Fruit fly (Drosophila melanogaster): ENCODE results near the gene CG11722.
A peak's percentile ranks its signal among the peaks of the same experiment; 100 is the strongest.

Gene CG11722

DNA sequence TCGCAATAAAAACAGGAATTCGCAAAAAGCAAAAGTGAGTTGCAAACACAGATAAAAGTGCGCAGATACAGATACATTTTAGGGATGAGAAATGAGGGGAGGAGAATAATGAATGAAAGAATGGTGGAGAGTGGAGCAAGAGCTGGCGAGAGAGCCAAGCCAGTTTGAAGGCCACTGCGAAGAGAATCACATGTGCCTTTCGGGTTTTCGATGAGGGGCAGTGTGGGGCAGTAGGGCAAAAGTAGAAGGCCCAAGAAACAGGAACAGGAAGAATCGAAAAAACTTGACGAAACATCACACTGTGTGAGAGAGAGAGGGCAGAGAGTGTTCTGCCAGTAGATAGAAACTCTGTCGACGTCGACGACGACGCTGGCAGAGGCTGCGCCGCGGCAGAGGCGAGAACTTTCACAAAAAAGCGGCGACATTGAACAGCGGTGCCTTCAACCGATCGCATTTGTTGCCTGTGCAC, 38.9 kb upstream of the CG11722 start:
- TF ChIP-seq h (GFP tag; optimal IDR thresholded peaks at IDR 0.05) (no peak), Vsx2 (GFP tag; optimal IDR thresholded peaks at IDR 0.05; ENCODE audit: partially characterized antibody) (no peak), dl (GFP tag; optimal IDR thresholded peaks at IDR 0.05; ENCODE audit: insufficient read depth in 1 of 2, partially characterized antibody in 2 of 2) (peak; percentile 50 to 71), rgr (GFP tag; optimal IDR thresholded peaks at IDR 0.05) (no peak), br (GFP tag; optimal IDR thresholded peaks at IDR 0.05) (no peak), Sp1 (GFP tag; optimal IDR thresholded peaks at IDR 0.05) (no peak), Hr78 (GFP tag; optimal IDR thresholded peaks at IDR 0.05) (no peak), CG9705 (GFP tag; optimal IDR thresholded peaks at IDR 0.05) (no peak), sv (GFP tag; optimal IDR thresholded peaks at IDR 0.05) (no peak), Hr83 (GFP tag; optimal IDR thresholded peaks at IDR 0.05; ENCODE audit: poor library complexity, severe bottlenecking) (peak; percentile 58), Mio (GFP tag; optimal IDR thresholded peaks at IDR 0.05) (no peak), Dif (GFP tag; optimal IDR thresholded peaks at IDR 0.05; ENCODE audit: partially characterized antibody) (peak; percentile 76), sage (GFP tag; optimal IDR thresholded peaks at IDR 0.05) (no peak), dsf (GFP tag; optimal IDR thresholded peaks at IDR 0.05; ENCODE audit: borderline replicate concordance) (no peak), N (GFP tag; optimal IDR thresholded peaks at IDR 0.05) (no peak), pan (optimal IDR thresholded peaks at IDR 0.05) (no peak), HLH106 (tag; optimal IDR thresholded peaks at IDR 0.05) (no peak), Jra (GFP tag; optimal IDR thresholded peaks at IDR 0.05) (no peak), Hnf4 (GFP tag; optimal IDR thresholded peaks at IDR 0.05) (no peak), foxo (GFP tag; optimal IDR thresholded peaks at IDR 0.05) (no peak), OdsH (GFP tag; optimal IDR thresholded peaks at IDR 0.05) (no peak), usp (GFP tag; optimal IDR thresholded peaks at IDR 0.05) (no peak), CrebA (GFP tag; optimal IDR thresholded peaks at IDR 0.05; ENCODE audit: borderline replicate concordance) (peak; percentile 40), Abd-B (GFP tag; optimal IDR thresholded peaks at IDR 0.05) (no peak), fru (GFP tag; optimal IDR thresholded peaks at IDR 0.05) (peak; percentile 70), psq (GFP tag; optimal IDR thresholded peaks at IDR 0.05) (peak; percentile 97), brk (GFP tag; optimal IDR thresholded peaks at IDR 0.05) (no peak), lola (GFP tag; optimal IDR thresholded peaks at IDR 0.05) (no peak), Dfd (GFP tag; optimal IDR thresholded peaks at IDR 0.05) (no peak)

dm6 chr3R:10083077-10083476, 37.7 kb upstream of the CG11722 start:
- TF ChIP-seq Abd-B (GFP tag; optimal IDR thresholded peaks at IDR 0.05) (no peak), Jra (GFP tag; optimal IDR thresholded peaks at IDR 0.05) (no peak), Vsx2 (GFP tag; optimal IDR thresholded peaks at IDR 0.05; ENCODE audit: partially characterized antibody) (peak; percentile 63), Rel (GFP tag; optimal IDR thresholded peaks at IDR 0.05) (no peak), Rel (tag; optimal IDR thresholded peaks at IDR 0.05) (no peak), pan (optimal IDR thresholded peaks at IDR 0.05) (no peak), foxo (GFP tag; optimal IDR thresholded peaks at IDR 0.05) (no peak), Dif (GFP tag; optimal IDR thresholded peaks at IDR 0.05; ENCODE audit: partially characterized antibody) (peak; percentile 11), br (GFP tag; optimal IDR thresholded peaks at IDR 0.05) (no peak), Myc (optimal IDR thresholded peaks at IDR 0.05) (no peak), Hr78 (GFP tag; optimal IDR thresholded peaks at IDR 0.05) (no peak), brk (GFP tag; optimal IDR thresholded peaks at IDR 0.05) (no peak), Hr83 (GFP tag; optimal IDR thresholded peaks at IDR 0.05; ENCODE audit: poor library complexity, severe bottlenecking) (no peak), rgr (GFP tag; optimal IDR thresholded peaks at IDR 0.05) (no peak), ey (GFP tag; optimal IDR thresholded peaks at IDR 0.05) (no peak), h (GFP tag; optimal IDR thresholded peaks at IDR 0.05) (no peak)

- TF ChIP-seq GATAd (GFP tag; optimal IDR thresholded peaks at IDR 0.05) (no peak), brk (GFP tag; optimal IDR thresholded peaks at IDR 0.05) (peak; percentile 76), CG9705 (GFP tag; optimal IDR thresholded peaks at IDR 0.05) (peak; percentile 78), psq (GFP tag; optimal IDR thresholded peaks at IDR 0.05) (peak; percentile 84), N (GFP tag; optimal IDR thresholded peaks at IDR 0.05) (peak; percentile 16), Mio (GFP tag; optimal IDR thresholded peaks at IDR 0.05) (peak; percentile 45), dl (GFP tag; optimal IDR thresholded peaks at IDR 0.05; ENCODE audit: insufficient read depth in 1 of 2, partially characterized antibody in 2 of 2) (peak; percentile 8 to 29), sage (GFP tag; optimal IDR thresholded peaks at IDR 0.05) (peak; percentile 68), pan (optimal IDR thresholded peaks at IDR 0.05) (no peak), Abd-B (GFP tag; optimal IDR thresholded peaks at IDR 0.05) (no peak), HLH106 (tag; optimal IDR thresholded peaks at IDR 0.05) (peak; percentile 91), Vsx2 (GFP tag; optimal IDR thresholded peaks at IDR 0.05; ENCODE audit: partially characterized antibody) (no peak), dmrt93B (GFP tag; optimal IDR thresholded peaks at IDR 0.05) (peak; percentile 78), Hr83 (GFP tag; optimal IDR thresholded peaks at IDR 0.05; ENCODE audit: poor library complexity, severe bottlenecking) (peak; percentile 39), rgr (GFP tag; optimal IDR thresholded peaks at IDR 0.05) (peak; percentile 90), Jra (GFP tag; optimal IDR thresholded peaks at IDR 0.05) (peak; percentile 57), CrebA (GFP tag; optimal IDR thresholded peaks at IDR 0.05; ENCODE audit: borderline replicate concordance) (no peak), Myc (optimal IDR thresholded peaks at IDR 0.05) (no peak), Hnf4 (GFP tag; optimal IDR thresholded peaks at IDR 0.05) (peak; percentile 84), fru (GFP tag; optimal IDR thresholded peaks at IDR 0.05) (peak; percentile 99), jim (GFP tag; optimal IDR thresholded peaks at IDR 0.05) (no peak), h (GFP tag; optimal IDR thresholded peaks at IDR 0.05) (peak; percentile 93), Dfd (GFP tag; optimal IDR thresholded peaks at IDR 0.05) (no peak), tai (GFP tag; optimal IDR thresholded peaks at IDR 0.05) (peak; percentile 73), ey (GFP tag; optimal IDR thresholded peaks at IDR 0.05) (peak; percentile 94), lola (GFP tag; optimal IDR thresholded peaks at IDR 0.05) (no peak), br (GFP tag; optimal IDR thresholded peaks at IDR 0.05) (peak; percentile 93), Rel (GFP tag; optimal IDR thresholded peaks at IDR 0.05) (no peak), Rel (tag; optimal IDR thresholded peaks at IDR 0.05) (peak; percentile 50), OdsH (GFP tag; optimal IDR thresholded peaks at IDR 0.05) (peak; percentile 92), Dif (GFP tag; optimal IDR thresholded peaks at IDR 0.05; ENCODE audit: partially characterized antibody) (peak; percentile 56), woc (GFP tag; optimal IDR thresholded peaks at IDR 0.05) (peak; percentile 97), Sp1 (GFP tag; optimal IDR thresholded peaks at IDR 0.05) (peak; percentile 90), Hr78 (GFP tag; optimal IDR thresholded peaks at IDR 0.05) (no peak), CG32264 (GFP tag; optimal IDR thresholded peaks at IDR 0.05) (peak; percentile 74), foxo (GFP tag; optimal IDR thresholded peaks at IDR 0.05) (peak; percentile 38 to 94)
These were observed 37.3 kb upstream of the CG11722 start for dm6 chr3R:10082549-10083075.
